Worm (Caenorhabditis elegans) whole organism, late embryonic: ENCODE measurements around the gene Y46G5A.8.

Source experiments
- ets-4 ChIP-seq: sonication (generic microtip); optimal IDR thresholded peaks from 2 replicates; lab custom pipeline; 2016; ENCODE audit warnings: missing genetic modification characterization, missing compliant biosample characterization
- odd-2 ChIP-seq: sonication (generic microtip); optimal IDR thresholded peaks from 2 replicates; lab custom pipeline; 2017; ENCODE audit warnings: antibody characterized with exemption, mild to moderate bottlenecking, missing genetic modification characterization, missing compliant biosample characterization

ce11 chrII:12805765-12806384 is 49.7 kb downstream of the Y46G5A.8 start:
- TF ChIP-seq ets-4 (tag; lab: Kevin White, UChicago): no peak
- TF ChIP-seq odd-2 (tag; lab: Kevin White, UChicago): no peak
